Worm (Caenorhabditis elegans): ENCODE data around the gene EEED8.12.

Gene EEED8.12

DNA sequence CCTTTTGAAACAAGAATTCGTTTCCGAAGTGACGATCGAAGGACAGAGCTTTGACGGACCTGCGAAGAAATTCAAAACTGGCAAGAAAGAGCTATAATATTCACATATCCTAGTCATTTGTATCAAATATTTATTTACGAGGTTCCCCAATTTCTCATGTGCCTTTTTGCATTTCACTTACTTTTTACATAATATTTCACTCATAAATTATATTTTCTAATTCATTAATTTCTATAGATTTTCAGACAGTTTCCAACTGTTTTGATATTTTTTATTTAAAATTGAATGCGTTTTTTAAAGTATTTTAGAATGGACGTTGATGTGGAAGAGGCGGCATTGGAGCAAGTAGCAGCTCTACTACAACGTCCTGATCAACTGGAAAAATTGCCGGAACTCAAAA is 49.6 kb downstream of the EEED8.12 start, which contains the start of gene sec-6:
Gene sec-6, plus strand, starts transcription at position 301 of the 400 bp plus-strand sequence.
- no peak for TF ChIP-seq him-1 (tag; optimal IDR thresholded peaks at IDR 0.05)
- TF ChIP-seq W03F9.2 (tag; optimal IDR thresholded peaks at IDR 0.05), result no peak
- no peak for TF ChIP-seq dao-5 (tag; optimal IDR thresholded peaks at IDR 0.05)
